Worm (Caenorhabditis elegans): ENCODE measurements around the gene col-8.

- no peak for TF ChIP-seq lsl-1 (GFP tag; optimal IDR thresholded peaks at IDR 0.05)
- TF ChIP-seq ama-1 (optimal IDR thresholded peaks at IDR 0.05), result no peak
- no peak for TF ChIP-seq ama-1 (GFP tag; optimal IDR thresholded peaks at IDR 0.05)
- TF ChIP-seq hsf-1 (GFP tag; IDR thresholded peaks at IDR 0.05), result no peak
Observed at ce11 chrIII:6970744-6971143, 49.7 kb downstream of the col-8 start.

All from whole organism, young adult.